Fruit fly (Drosophila melanogaster) whole organism, prepupa: ENCODE measurements around the gene CG42299.

ENCODE experiments used
- Blimp-1 ChIP-seq: fragments of 200-800 bp; sonication (Bioruptor generic); optimal IDR thresholded peaks from 3 replicates; lab custom pipeline; 2017; ENCODE audit warnings: missing biosample characterization, missing genetic modification characterization, mild to moderate bottlenecking, moderate library complexity, missing genetic modification reagents
- CG10631 ChIP-seq: fragments of 200-800 bp; sonication (Bioruptor generic); optimal IDR thresholded peaks from 2 replicates; lab custom pipeline; 2016; ENCODE audit warnings: missing biosample characterization, missing genetic modification characterization
- CG10669 ChIP-seq: fragments of 200-800 bp; sonication (Bioruptor generic); optimal IDR thresholded peaks from 3 replicates; lab custom pipeline; 2018; ENCODE audit warnings: missing biosample characterization, mild to moderate bottlenecking, missing genetic modification characterization, moderate library complexity
- CG11902 ChIP-seq: fragments of 200-800 bp; sonication (Bioruptor generic); optimal IDR thresholded peaks from 3 replicates; lab custom pipeline; 2016; ENCODE audit warnings: missing biosample characterization, missing genetic modification characterization
- CG15336 ChIP-seq: fragments of 200-800 bp; sonication (Bioruptor generic); IDR thresholded peaks from 2 replicates; pipeline ENCODE4 v1.3.6; 2022; ENCODE audit warnings: missing biosample characterization, missing genetic modification characterization
- CG16779 ChIP-seq: fragments of 200-800 bp; sonication (Bioruptor generic); optimal IDR thresholded peaks from 3 replicates; lab custom pipeline; 2017; ENCODE audit warnings: missing biosample characterization, mild to moderate bottlenecking, missing genetic modification characterization
- CG3032 ChIP-seq: fragments of 200-800 bp; optimal IDR thresholded peaks from 2 replicates; lab custom pipeline; 2019; ENCODE audit warnings: missing biosample characterization, mild to moderate bottlenecking, missing genetic modification characterization, moderate library complexity
- CG31627 ChIP-seq: fragments of 200-800 bp; sonication (Bioruptor generic); optimal IDR thresholded peaks from 3 replicates; lab custom pipeline; 2016; ENCODE audit warnings: missing biosample characterization, missing genetic modification characterization
- CG32006 ChIP-seq: fragments of 200-800 bp; sonication (Bioruptor generic); optimal IDR thresholded peaks from 3 replicates; lab custom pipeline; 2017; ENCODE audit warnings: missing biosample characterization, mild to moderate bottlenecking, missing genetic modification characterization
- CG34406 ChIP-seq: fragments of 200-800 bp; sonication (Bioruptor generic); optimal IDR thresholded peaks from 3 replicates; lab custom pipeline; 2016; ENCODE audit warnings: missing biosample characterization, missing genetic modification characterization
- CG3919 ChIP-seq: fragments of 200-800 bp; sonication (Bioruptor generic); optimal IDR thresholded peaks from 3 replicates; lab custom pipeline; 2016; ENCODE audit warnings: missing biosample characterization, missing genetic modification characterization
- CG6276 ChIP-seq: fragments of 200-800 bp; sonication (Bioruptor generic); optimal IDR thresholded peaks from 2 replicates; lab custom pipeline; 2017; ENCODE audit warnings: missing biosample characterization, mild to moderate bottlenecking, missing genetic modification characterization
- CG6792 ChIP-seq: fragments of 200-800 bp; sonication (Bioruptor generic); optimal IDR thresholded peaks from 3 replicates; lab custom pipeline; 2016; ENCODE audit warnings: missing biosample characterization, missing genetic modification characterization
- CG7368 ChIP-seq: fragments of 200-800 bp; sonication (Bioruptor generic); optimal IDR thresholded peaks from 3 replicates; lab custom pipeline; 2016; ENCODE audit warnings: missing biosample characterization, missing genetic modification characterization
- CG8119 ChIP-seq: fragments of 200-800 bp; sonication (Bioruptor generic); IDR thresholded peaks from 3 replicates; pipeline ENCODE4 v1.3.6; 2022; ENCODE audit warnings: missing biosample characterization, missing genetic modification characterization
- CG8319 ChIP-seq: fragments of 200-800 bp; sonication (Bioruptor generic); optimal IDR thresholded peaks from 3 replicates; lab custom pipeline; 2016; ENCODE audit warnings: missing biosample characterization, missing genetic modification characterization
- CG8632 ChIP-seq: fragments of 200-800 bp; sonication (Bioruptor generic); optimal IDR thresholded peaks from 3 replicates; lab custom pipeline; 2016; ENCODE audit warnings: missing biosample characterization, missing genetic modification characterization
- CG9139 ChIP-seq: fragments of 200-800 bp; sonication (Bioruptor generic); optimal IDR thresholded peaks from 3 replicates; lab custom pipeline; 2017; ENCODE audit warnings: missing biosample characterization, mild to moderate bottlenecking, missing genetic modification characterization
- Eip75B ChIP-seq: fragments of 200-800 bp; sonication (Bioruptor generic); optimal IDR thresholded peaks from 3 replicates; lab custom pipeline; 2016; ENCODE audit warnings: missing biosample characterization, missing genetic modification characterization
- Eip78C ChIP-seq: fragments of 200-800 bp; sonication (Bioruptor generic); peaks from one replicate; lab custom pipeline; 2016; ENCODE audit warnings: missing biosample characterization, missing genetic modification characterization
- Eip93F ChIP-seq: fragments of 200-800 bp; sonication (Bioruptor generic); optimal IDR thresholded peaks from 2 replicates; lab custom pipeline; 2016; ENCODE audit warnings: missing biosample characterization, mild to moderate bottlenecking, missing genetic modification characterization
- Ets96B ChIP-seq: fragments of 200-800 bp; optimal IDR thresholded peaks from 2 replicates; lab custom pipeline; 2019; ENCODE audit warnings: missing biosample characterization, mild to moderate bottlenecking, missing genetic modification characterization, moderate library complexity
- Gug ChIP-seq: fragments of 200-800 bp; sonication (Bioruptor generic); IDR thresholded peaks from 2 replicates; pipeline ENCODE4 v1.3.6; 2022; ENCODE audit warnings: missing biosample characterization, missing genetic modification characterization
- Hr39 ChIP-seq: fragments of 200-800 bp; sonication (Bioruptor generic); optimal IDR thresholded peaks from 2 replicates; lab custom pipeline; 2016; ENCODE audit warnings: missing biosample characterization, missing genetic modification characterization
- Hr4 ChIP-seq: fragments of 200-800 bp; sonication (Bioruptor generic); optimal IDR thresholded peaks from 3 replicates; lab custom pipeline; 2016; ENCODE audit warnings: missing biosample characterization, missing genetic modification characterization
- Lpt ChIP-seq: fragments of 200-800 bp; sonication (Bioruptor generic); optimal IDR thresholded peaks from 3 replicates; lab custom pipeline; 2016; ENCODE audit warnings: missing biosample characterization, missing genetic modification characterization
- Met ChIP-seq: fragments of 200-800 bp; sonication (Bioruptor generic); optimal IDR thresholded peaks from 3 replicates; lab custom pipeline; 2016; ENCODE audit warnings: missing biosample characterization, missing genetic modification characterization
- OdsH ChIP-seq: fragments of 200-800 bp; sonication (Bioruptor generic); optimal IDR thresholded peaks from 3 replicates; lab custom pipeline; 2016; ENCODE audit warnings: missing biosample characterization, missing genetic modification characterization
- Smox ChIP-seq: fragments of 200-800 bp; sonication (Bioruptor generic); optimal IDR thresholded peaks from 3 replicates; lab custom pipeline; 2016; ENCODE audit warnings: missing biosample characterization, missing genetic modification characterization
- Sox15 ChIP-seq: fragments of 200-800 bp; sonication (Bioruptor generic); optimal IDR thresholded peaks from 3 replicates; lab custom pipeline; 2016; ENCODE audit warnings: missing biosample characterization, missing genetic modification characterization
- achi ChIP-seq: fragments of 200-800 bp; sonication (Bioruptor generic); optimal IDR thresholded peaks from 3 replicates; lab custom pipeline; 2016; ENCODE audit warnings: missing biosample characterization, missing genetic modification characterization
- acj6 ChIP-seq: fragments of 200-800 bp; sonication (Bioruptor generic); optimal IDR thresholded peaks from 3 replicates; lab custom pipeline; 2016; ENCODE audit warnings: missing biosample characterization, missing genetic modification characterization
- dac ChIP-seq: fragments of 200-800 bp; sonication (Bioruptor generic); optimal IDR thresholded peaks from 2 replicates; lab custom pipeline; 2017; ENCODE audit warnings: missing biosample characterization, mild to moderate bottlenecking, missing genetic modification characterization
- dsx ChIP-seq: fragments of 200-800 bp; optimal IDR thresholded peaks from 3 replicates; lab custom pipeline; 2019; ENCODE audit warnings: missing biosample characterization, mild to moderate bottlenecking, missing genetic modification characterization, moderate library complexity; ENCODE audit not compliant: poor library complexity, severe bottlenecking
- eg ChIP-seq: fragments of 200-800 bp; sonication (Bioruptor generic); IDR thresholded peaks from 3 replicates; pipeline ENCODE4 v1.3.6; 2022; ENCODE audit warnings: missing biosample characterization, missing genetic modification characterization
- esn ChIP-seq: fragments of 200-800 bp; sonication (Bioruptor generic); optimal IDR thresholded peaks from 2 replicates; lab custom pipeline; 2016; ENCODE audit warnings: missing biosample characterization, mild to moderate bottlenecking, missing genetic modification characterization, moderate library complexity
- fd59A ChIP-seq: fragments of 200-800 bp; sonication (Bioruptor generic); optimal IDR thresholded peaks from 2 replicates; lab custom pipeline; 2017; ENCODE audit warnings: missing biosample characterization, mild to moderate bottlenecking, missing genetic modification characterization, missing genetic modification reagents
- fd85E ChIP-seq: fragments of 200-800 bp; sonication (Bioruptor generic); optimal IDR thresholded peaks from 3 replicates; lab custom pipeline; 2016; ENCODE audit warnings: missing biosample characterization, missing genetic modification characterization
- fkh ChIP-seq: fragments of 200-800 bp; sonication (Bioruptor generic); optimal IDR thresholded peaks from 3 replicates; lab custom pipeline; 2017; ENCODE audit warnings: missing biosample characterization, mild to moderate bottlenecking, missing genetic modification characterization, moderate library complexity
- lz ChIP-seq: fragments of 200-800 bp; sonication (Bioruptor generic); optimal IDR thresholded peaks from 3 replicates; lab custom pipeline; 2016; ENCODE audit warnings: missing biosample characterization, missing genetic modification characterization
- net ChIP-seq: fragments of 200-800 bp; sonication (Bioruptor generic); optimal IDR thresholded peaks from 3 replicates; lab custom pipeline; 2016; ENCODE audit warnings: missing biosample characterization, missing genetic modification characterization
- salr ChIP-seq, 2 experiments: fragments of 200-800 bp; sonication (Bioruptor generic); optimal IDR thresholded peaks; 3 replicates each; lab custom pipeline; 2016 to 2018; ENCODE audit warnings: missing biosample characterization in 2 of 2, missing genetic modification characterization in 2 of 2, mild to moderate bottlenecking in 1 of 2
- spab ChIP-seq: fragments of 200-800 bp; sonication (Bioruptor generic); optimal IDR thresholded peaks from 2 replicates; lab custom pipeline; 2017; ENCODE audit warnings: missing biosample characterization, mild to moderate bottlenecking, missing genetic modification characterization, missing genetic modification reagents
- ss ChIP-seq, 2 experiments: fragments of 200-800 bp; sonication (Bioruptor generic); optimal IDR thresholded peaks; 2 replicates in 1 of 2; 3 replicates in 1 of 2; lab custom pipeline; 2017 to 2018; ENCODE audit warnings: mild to moderate bottlenecking in 2 of 2, missing biosample characterization in 2 of 2, missing genetic modification characterization in 2 of 2, moderate library complexity in 1 of 2
- topi ChIP-seq: fragments of 200-800 bp; sonication (Bioruptor generic); optimal IDR thresholded peaks from 3 replicates; lab custom pipeline; 2016; ENCODE audit warnings: missing biosample characterization, missing genetic modification characterization
- vri ChIP-seq: fragments of 200-800 bp; sonication (Bioruptor generic); optimal IDR thresholded peaks from 3 replicates; lab custom pipeline; 2016; ENCODE audit warnings: missing biosample characterization, mild to moderate bottlenecking, missing genetic modification characterization

CG42299 gene

dm6 chrX:15543479-15544044 is 31.9 kb downstream of the CG42299 start (continued):
- TF ChIP-seq achi (GFP tag; lab: Kevin White, UChicago) (peak; percentile 55), Gug (GFP tag; lab: Robert Waterston, UW) (peak; percentile 62; the same call in 1 of the 2 replicates), fkh (GFP tag; lab: Kevin White, UChicago) (no peak), eg (GFP tag; lab: Robert Waterston, UW) (peak; percentile 79), Eip78C (peak; percentile 87), Met (GFP tag; lab: Kevin White, UChicago) (no peak), CG10631 (GFP tag; lab: Kevin White, UChicago) (peak; percentile 58), Sox15 (GFP tag; lab: Kevin White, UChicago) (peak; percentile 7), Hr39 (GFP tag; lab: Kevin White, UChicago) (no peak), CG34406 (GFP tag; lab: Kevin White, UChicago) (peak; percentile 37), Lpt (GFP tag; lab: Kevin White, UChicago) (no peak), Hr4 (peak; percentile 23), Ets96B (tag; lab: Kevin White, UChicago) (peak; percentile 2), esn (GFP tag; lab: Kevin White, UChicago) (peak; percentile 2), dac (GFP tag; lab: Kevin White, UChicago) (no peak), Eip75B (GFP tag; lab: Kevin White, UChicago) (peak; percentile 45), CG6792 (peak; percentile 63), fd59A (GFP tag; lab: Kevin White, UChicago) (no peak)

DNA sequence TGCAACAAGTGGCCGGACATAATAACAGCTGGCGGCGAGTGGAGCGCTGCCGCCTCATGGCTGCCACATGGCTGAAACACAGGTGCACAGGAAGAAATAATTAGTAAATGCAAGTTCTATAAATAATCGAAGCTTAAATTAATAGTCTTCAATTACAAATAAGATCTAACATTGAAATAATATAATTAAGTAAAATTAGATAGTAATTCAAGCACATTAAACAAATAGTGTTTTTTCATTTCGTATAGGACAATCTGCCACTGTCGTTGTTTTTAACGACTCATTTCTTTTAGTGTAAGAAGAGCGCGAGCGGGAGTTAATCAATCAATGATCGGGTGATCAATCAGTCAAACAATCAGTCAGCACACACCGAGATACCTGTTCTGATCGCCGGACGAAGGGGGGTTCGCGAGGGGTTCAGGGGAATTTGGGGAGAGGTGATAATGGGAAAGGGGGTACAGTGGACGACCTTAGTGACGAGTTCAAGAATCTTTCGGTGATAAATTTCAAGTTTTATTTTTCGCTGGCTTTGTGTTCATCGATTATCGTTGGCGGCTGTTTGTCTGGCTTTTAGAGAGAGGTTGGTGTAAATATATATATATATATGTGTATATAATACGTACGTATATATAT is 35.5 kb downstream of the CG42299 start:
- no peak for TF ChIP-seq dsx (GFP tag; lab: Kevin White, UChicago)
- peak; percentile 18 for TF ChIP-seq Eip75B (GFP tag; lab: Kevin White, UChicago)
- TF ChIP-seq net, result no peak
- TF ChIP-seq CG34406 (GFP tag; lab: Kevin White, UChicago), result no peak
- peak; percentile 20 for TF ChIP-seq esn (GFP tag; lab: Kevin White, UChicago)
- TF ChIP-seq CG31627 (GFP tag; lab: Kevin White, UChicago), result no peak
- no peak for TF ChIP-seq Lpt (GFP tag; lab: Kevin White, UChicago)
- TF ChIP-seq Sox15 (GFP tag; lab: Kevin White, UChicago), result no peak
- TF ChIP-seq CG10631 (GFP tag; lab: Kevin White, UChicago), result no peak
- no peak for TF ChIP-seq CG6792
- TF ChIP-seq CG3032 (tag; lab: Kevin White, UChicago), result peak; percentile 14
- TF ChIP-seq dac (GFP tag; lab: Kevin White, UChicago), result no peak
- TF ChIP-seq CG8632 (GFP tag; lab: Kevin White, UChicago), result peak; percentile 13
- no peak for TF ChIP-seq ss (GFP tag; optimal IDR thresholded peaks at IDR 0.05; lab: Kevin White, UChicago)
- TF ChIP-seq Blimp-1 (GFP tag; lab: Kevin White, UChicago), result no peak
- no peak for TF ChIP-seq CG9139
- TF ChIP-seq CG16779 (tag; lab: Kevin White, UChicago), result no peak
- no peak for TF ChIP-seq spab (GFP tag; lab: Kevin White, UChicago)
- no peak for TF ChIP-seq acj6 (GFP tag; lab: Kevin White, UChicago)
- peak; percentile 76 for TF ChIP-seq Eip78C
- TF ChIP-seq CG10669 (GFP tag; lab: Kevin White, UChicago), result no peak
- TF ChIP-seq Eip93F, result no peak
- peak; percentile 6 for TF ChIP-seq topi (GFP tag; lab: Kevin White, UChicago)
- no peak for TF ChIP-seq Met (GFP tag; lab: Kevin White, UChicago)
- TF ChIP-seq CG8319, result no peak
- no peak for TF ChIP-seq CG15336 (GFP tag; lab: Robert Waterston, UW)
- TF ChIP-seq fd85E, result no peak
- no peak for TF ChIP-seq CG32006
- no peak for TF ChIP-seq Hr39 (GFP tag; lab: Kevin White, UChicago)
- no peak for TF ChIP-seq CG8119 (GFP tag; lab: Robert Waterston, UW)
- TF ChIP-seq CG6276 (GFP tag; lab: Kevin White, UChicago), result no peak
- peak; percentile 18 for TF ChIP-seq CG3919 (GFP tag; lab: Kevin White, UChicago)
- no peak for TF ChIP-seq vri (GFP tag; lab: Kevin White, UChicago)
- TF ChIP-seq salr (GFP tag; optimal IDR thresholded peaks at IDR 0.05; lab: Kevin White, UChicago), result no peak
- 0 out of 3 replicates have a peak, but pooled peaks have one; percentile 15 for TF ChIP-seq eg (GFP tag; lab: Robert Waterston, UW)
- TF ChIP-seq lz (GFP tag; lab: Kevin White, UChicago), result no peak
- TF ChIP-seq Gug (GFP tag; lab: Robert Waterston, UW), result no peak
- peak; percentile 25 for TF ChIP-seq Smox
- no peak for TF ChIP-seq CG7368 (GFP tag; lab: Kevin White, UChicago)
- TF ChIP-seq Ets96B (tag; lab: Kevin White, UChicago), result no peak
- TF ChIP-seq CG11902 (GFP tag; lab: Kevin White, UChicago), result no peak
- TF ChIP-seq OdsH (GFP tag; lab: Kevin White, UChicago), result peak; percentile 1
